Fruit fly (Drosophila melanogaster) whole organism, embryonic: ENCODE measurements around the gene CG13716.
A peak's percentile ranks its signal among the peaks of the same experiment; 100 is the strongest.

ENCODE experiments used
- Blimp-1 ChIP-seq: fragments of 200-800 bp; sonication (Bioruptor generic); optimal IDR thresholded peaks from 3 replicates; lab custom pipeline; 2018; ENCODE audit warnings: missing biosample characterization, missing genetic modification characterization, mild to moderate bottlenecking, moderate library complexity, missing genetic modification reagents
- CG12299 ChIP-seq: fragments of 200-800 bp; sonication (Bioruptor generic); optimal IDR thresholded peaks from 2 replicates; lab custom pipeline; 2018; ENCODE audit warnings: missing biosample characterization, mild to moderate bottlenecking, missing genetic modification characterization
- CG14441 ChIP-seq: fragments of 200-800 bp; sonication (Bioruptor generic); IDR thresholded peaks from 2 replicates; pipeline ENCODE4 v1.3.6; 2022; ENCODE audit warnings: missing biosample characterization, missing genetic modification characterization
- CG15601 ChIP-seq: fragments of 200-800 bp; sonication (Bioruptor generic); optimal IDR thresholded peaks from 3 replicates; lab custom pipeline; 2019; ENCODE audit warnings: missing biosample characterization, mild to moderate bottlenecking, missing genetic modification characterization, moderate library complexity
- CG15696 ChIP-seq: fragments of 200-800 bp; sonication (Bioruptor generic); optimal IDR thresholded peaks from 2 replicates; lab custom pipeline; 2019; ENCODE audit warnings: missing biosample characterization, mild to moderate bottlenecking, missing genetic modification characterization, moderate library complexity
- CG16813 ChIP-seq: fragments of 200-800 bp; sonication (Bioruptor generic); IDR thresholded peaks from 3 replicates; pipeline ENCODE4 v1.3.6; 2022; ENCODE audit warnings: missing biosample characterization, missing genetic modification characterization; ENCODE audit not compliant: partially characterized antibody
- CG17385 ChIP-seq: fragments of 200-800 bp; sonication (Bioruptor generic); optimal IDR thresholded peaks from 3 replicates; lab custom pipeline; 2018; ENCODE audit warnings: missing biosample characterization, mild to moderate bottlenecking, missing genetic modification characterization
- CG3838 ChIP-seq: fragments of 200-800 bp; sonication (Bioruptor generic); optimal IDR thresholded peaks from 3 replicates; lab custom pipeline; 2016; ENCODE audit warnings: missing biosample characterization, missing genetic modification characterization
- CG4360 ChIP-seq: fragments of 200-800 bp; sonication (Bioruptor generic); IDR thresholded peaks from 2 replicates; pipeline ENCODE4 v1.3.6; 2022; ENCODE audit warnings: missing biosample characterization, missing genetic modification characterization
- CG4404 ChIP-seq: fragments of 200-800 bp; sonication (Bioruptor generic); IDR thresholded peaks from 2 replicates; pipeline ENCODE4 v1.3.6; 2022; ENCODE audit warnings: missing biosample characterization, missing genetic modification characterization
- CG4424 ChIP-seq: fragments of 200-800 bp; sonication (Bioruptor generic); optimal IDR thresholded peaks from 3 replicates; lab custom pipeline; 2016; ENCODE audit warnings: missing biosample characterization, missing genetic modification characterization
- CG6175 ChIP-seq: fragments of 200-800 bp; sonication (Bioruptor generic); IDR thresholded peaks from 3 replicates; pipeline ENCODE4 v1.3.6; 2022; ENCODE audit warnings: missing biosample characterization, missing genetic modification characterization
- CG8359 ChIP-seq: fragments of 200-800 bp; sonication (Bioruptor generic); optimal IDR thresholded peaks from 2 replicates; lab custom pipeline; 2017; ENCODE audit warnings: missing biosample characterization, mild to moderate bottlenecking, missing genetic modification characterization, borderline replicate concordance
- CG8478 ChIP-seq: fragments of >200 bp; optimal IDR thresholded peaks from 2 replicates; lab custom pipeline; 2018
- CG9932 ChIP-seq: fragments of 200-800 bp; sonication (Bioruptor generic); IDR thresholded peaks from 2 replicates; pipeline ENCODE4 v1.3.6; 2022; ENCODE audit warnings: missing biosample characterization, missing genetic modification characterization
- D19A ChIP-seq: fragments of 200-800 bp; optimal IDR thresholded peaks from 3 replicates; lab custom pipeline; 2019; ENCODE audit warnings: missing biosample characterization, mild to moderate bottlenecking, missing genetic modification characterization, moderate library complexity
- Dref ChIP-seq: fragments of 200-800 bp; sonication (Bioruptor generic); IDR thresholded peaks from 2 replicates; pipeline ENCODE4 v1.3.6; 2022; ENCODE audit warnings: missing biosample characterization, missing genetic modification characterization
- HLH4C ChIP-seq: fragments of 200-800 bp; sonication (Bioruptor generic); IDR thresholded peaks from 3 replicates; pipeline ENCODE4 v1.3.6; 2022; ENCODE audit warnings: missing biosample characterization, missing genetic modification characterization; ENCODE audit not compliant: partially characterized antibody
- HLHmδ ChIP-seq: fragments of 200-800 bp; sonication (Bioruptor generic); optimal IDR thresholded peaks from 2 replicates; lab custom pipeline; 2018; ENCODE audit warnings: missing biosample characterization, mild to moderate bottlenecking, missing genetic modification characterization, moderate library complexity
- MTF-1 ChIP-seq: fragments of 200-800 bp; sonication (Bioruptor generic); optimal IDR thresholded peaks from 2 replicates; lab custom pipeline; 2018; ENCODE audit warnings: missing biosample characterization, mild to moderate bottlenecking, missing genetic modification characterization, borderline replicate concordance
- NfI ChIP-seq: fragments of 200-800 bp; sonication (Bioruptor generic); optimal IDR thresholded peaks from 3 replicates; lab custom pipeline; 2018; ENCODE audit warnings: missing biosample characterization, mild to moderate bottlenecking, missing genetic modification characterization, moderate library complexity
- Sry-δ ChIP-seq: fragments of 200-800 bp; sonication (Bioruptor generic); optimal IDR thresholded peaks from 2 replicates; lab custom pipeline; 2016; ENCODE audit warnings: missing biosample characterization, missing genetic modification characterization
- Tbp ChIP-seq: fragments of >200 bp; optimal IDR thresholded peaks from 2 replicates; lab custom pipeline; 2018; ENCODE audit warnings: missing biosample characterization, missing genetic modification characterization
- ab ChIP-seq: fragments of 200-800 bp; sonication (Bioruptor generic); optimal IDR thresholded peaks from 2 replicates; lab custom pipeline; 2016; ENCODE audit warnings: missing biosample characterization, missing genetic modification characterization
- ash1 ChIP-seq: fragments of 200-800 bp; sonication (Bioruptor generic); optimal IDR thresholded peaks from 2 replicates; lab custom pipeline; 2018; ENCODE audit warnings: missing biosample characterization, mild to moderate bottlenecking, missing genetic modification characterization
- chm ChIP-seq: fragments of 200-800 bp; sonication (Bioruptor generic); IDR thresholded peaks from 2 replicates; pipeline ENCODE4 v1.3.6; 2022; ENCODE audit warnings: missing biosample characterization, missing genetic modification characterization
- da ChIP-seq: fragments of 200-800 bp; sonication (Bioruptor generic); optimal IDR thresholded peaks from 2 replicates; lab custom pipeline; 2016; ENCODE audit warnings: missing biosample characterization, missing genetic modification characterization
- emc ChIP-seq: fragments of 200-800 bp; sonication (Bioruptor generic); optimal IDR thresholded peaks from 2 replicates; lab custom pipeline; 2016; ENCODE audit warnings: missing biosample characterization, missing genetic modification characterization
- ewg ChIP-seq: fragments of 200-800 bp; sonication (Bioruptor generic); optimal IDR thresholded peaks from 3 replicates; lab custom pipeline; 2017; ENCODE audit warnings: mild to moderate bottlenecking, missing biosample characterization, missing genetic modification reagents, missing genetic modification characterization
- her ChIP-seq: fragments of 200-800 bp; sonication (Bioruptor generic); optimal IDR thresholded peaks from 2 replicates; lab custom pipeline; 2016; ENCODE audit warnings: missing biosample characterization, missing genetic modification characterization
- kay ChIP-seq: fragments of 200-800 bp; sonication (Bioruptor generic); optimal IDR thresholded peaks from 2 replicates; lab custom pipeline; 2016; ENCODE audit warnings: missing biosample characterization, missing genetic modification characterization
- org-1 ChIP-seq: fragments of 200-800 bp; sonication (Bioruptor generic); optimal IDR thresholded peaks from 2 replicates; lab custom pipeline; 2017; ENCODE audit warnings: missing biosample characterization, missing genetic modification characterization
- otp ChIP-seq: fragments of 200-800 bp; sonication (Bioruptor generic); IDR thresholded peaks from 3 replicates; pipeline ENCODE4, ENCODE4 v1.3.6; 2022; ENCODE audit warnings: missing biosample characterization, missing genetic modification characterization
- pb ChIP-seq: fragments of 200-800 bp; sonication (Bioruptor generic); optimal IDR thresholded peaks from 3 replicates; lab custom pipeline; 2016; ENCODE audit warnings: missing biosample characterization, missing genetic modification characterization
- psq ChIP-seq: fragments of 200-800 bp; sonication (Bioruptor generic); optimal IDR thresholded peaks from 2 replicates; lab custom pipeline; 2017; ENCODE audit warnings: missing biosample characterization, missing genetic modification characterization
- row ChIP-seq: fragments of 200-800 bp; sonication (Bioruptor generic); IDR thresholded peaks from 3 replicates; pipeline ENCODE4 v1.3.6; 2022; ENCODE audit warnings: missing biosample characterization, missing genetic modification characterization
- sc ChIP-seq, 3 experiments: fragments of >200 bp in 2 of 3; fragments of 200-800 bp in 1 of 3; sonication (Bioruptor generic) in 1 of 3; optimal IDR thresholded peaks; 2 replicates in 2 of 3; 3 replicates in 1 of 3; lab custom pipeline; 2017; ENCODE audit warnings: mild to moderate bottlenecking in 1 of 3, missing biosample characterization in 1 of 3, missing genetic modification characterization in 1 of 3, missing genetic modification reagents in 1 of 3
- sim ChIP-seq: fragments of 200-800 bp; sonication (Bioruptor generic); IDR thresholded peaks from 2 replicates; pipeline ENCODE4 v1.3.6; 2022; ENCODE audit warnings: missing biosample characterization, missing genetic modification characterization
- slbo ChIP-seq: fragments of 200-800 bp; sonication (Bioruptor generic); IDR thresholded peaks from 2 replicates; pipeline ENCODE4 v1.3.6; 2022; ENCODE audit warnings: missing biosample characterization, missing genetic modification characterization
- slou ChIP-seq: fragments of 200-800 bp; sonication (Bioruptor generic); optimal IDR thresholded peaks from 3 replicates; lab custom pipeline; 2016; ENCODE audit warnings: missing biosample characterization, missing genetic modification characterization
- slp2 ChIP-seq: fragments of 200-800 bp; sonication (Bioruptor generic); optimal IDR thresholded peaks from 2 replicates; lab custom pipeline; 2016; ENCODE audit warnings: missing biosample characterization, missing genetic modification characterization
- sob ChIP-seq: fragments of 200-800 bp; sonication (Bioruptor generic); IDR thresholded peaks from 2 replicates; pipeline ENCODE4 v1.3.6; 2022; ENCODE audit warnings: missing biosample characterization, missing genetic modification characterization
- ssp ChIP-seq: fragments of 200-800 bp; sonication (Bioruptor generic); IDR thresholded peaks from 2 replicates; pipeline ENCODE4 v1.3.6; 2022; ENCODE audit warnings: missing biosample characterization, missing genetic modification characterization
- tap ChIP-seq: fragments of 200-800 bp; optimal IDR thresholded peaks from 3 replicates; lab custom pipeline; 2019; ENCODE audit warnings: missing biosample characterization, mild to moderate bottlenecking, missing genetic modification characterization, moderate library complexity
- tup ChIP-seq: fragments of 200-800 bp; sonication (Bioruptor generic); optimal IDR thresholded peaks from 2 replicates; lab custom pipeline; 2016; ENCODE audit warnings: missing biosample characterization, mild to moderate bottlenecking, missing genetic modification characterization, moderate library complexity
- tx ChIP-seq: fragments of 200-800 bp; sonication (Bioruptor generic); optimal IDR thresholded peaks from 2 replicates; lab custom pipeline; 2016; ENCODE audit warnings: missing biosample characterization, missing genetic modification characterization
- unpg ChIP-seq: fragments of 200-800 bp; sonication (Bioruptor generic); optimal IDR thresholded peaks from 3 replicates; lab custom pipeline; 2018; ENCODE audit warnings: missing biosample characterization, mild to moderate bottlenecking, missing genetic modification characterization, moderate library complexity
- z ChIP-seq: fragments of 200-800 bp; sonication (Bioruptor generic); IDR thresholded peaks from 3 replicates; pipeline ENCODE4 v1.3.6; 2022; ENCODE audit warnings: missing biosample characterization, missing genetic modification characterization

The CG13716 gene

DNA sequence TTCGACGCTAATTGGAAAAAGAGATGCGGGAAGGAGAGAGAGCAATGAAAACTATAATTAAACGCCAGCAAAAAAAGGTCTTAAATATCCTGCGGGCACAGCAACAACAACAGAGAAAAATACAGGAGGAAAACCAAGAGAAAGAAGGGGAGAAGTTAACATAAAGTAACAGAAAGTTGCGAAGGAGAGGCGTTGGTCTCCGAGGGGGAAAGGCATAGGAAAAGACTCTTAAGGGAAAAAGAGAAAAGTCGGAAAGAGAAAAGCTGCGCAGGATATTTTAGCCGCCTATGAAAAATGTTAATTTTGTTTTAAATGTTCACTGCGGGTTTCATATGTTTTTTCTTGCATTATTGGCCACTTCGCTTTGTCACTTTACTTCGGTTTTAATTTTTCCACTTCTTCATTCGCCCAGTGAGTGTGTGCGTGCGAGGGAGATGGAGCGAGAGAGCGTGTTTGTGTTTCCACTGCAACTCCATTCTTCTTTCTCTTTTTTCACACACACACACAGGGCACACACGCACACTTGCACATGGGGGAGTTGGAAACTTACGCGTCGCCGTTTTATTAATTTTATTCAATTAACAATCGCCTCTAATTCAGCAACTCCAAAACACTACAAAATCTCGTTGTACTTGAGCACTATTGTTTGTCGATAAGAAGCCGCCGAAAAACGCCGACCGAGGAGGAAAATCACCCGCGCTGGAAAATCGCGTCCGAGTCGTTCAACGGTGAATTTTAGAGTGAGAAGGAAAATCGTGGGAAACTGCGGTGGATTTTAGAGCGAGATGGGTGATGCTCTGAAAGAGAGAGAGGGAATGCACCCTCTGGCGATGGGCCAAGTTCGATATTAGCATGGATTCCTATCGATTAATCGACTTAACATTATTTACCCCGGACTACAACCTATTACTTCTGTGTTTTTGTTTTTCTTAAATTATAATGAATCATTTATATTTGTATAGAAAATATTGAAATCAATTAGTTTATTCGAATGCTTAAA lies 8.9 kb downstream of the CG13716 start, which contains the start of gene Src64B (continued):
- no peak for TF ChIP-seq ssp (GFP tag; lab: Robert Waterston, UW)
- TF ChIP-seq sob (GFP tag; lab: Robert Waterston, UW) = peak; percentile 45; the same call in 1 of the 2 replicates
- TF ChIP-seq ab (GFP tag; lab: Kevin White, UChicago) = no peak
- TF ChIP-seq CG14441 = peak; percentile 31; the same call in 1 of the 2 replicates
- TF ChIP-seq CG12299 (tag; lab: Kevin White, UChicago) = peak; percentile 56
- TF ChIP-seq CG4360 (GFP tag; lab: Robert Waterston, UW) = peak; percentile 78
- TF ChIP-seq tap (tag; lab: Kevin White, UChicago) = no peak
- no peak for TF ChIP-seq sc (optimal IDR thresholded peaks at IDR 0.05; lab: Kevin White, UChicago)
- TF ChIP-seq sc (GFP tag; optimal IDR thresholded peaks at IDR 0.05; lab: Kevin White, UChicago) = no peak
- no peak for TF ChIP-seq CG9932 (GFP tag; lab: Robert Waterston, UW)
- peak; percentile 65 for TF ChIP-seq chm
- peak; percentile 37 for TF ChIP-seq NfI (GFP tag; lab: Kevin White, UChicago)
- no peak for TF ChIP-seq tx (GFP tag; lab: Kevin White, UChicago)
- peak; percentile 92 for TF ChIP-seq psq (GFP tag; lab: Kevin White, UChicago)
- TF ChIP-seq slbo (GFP tag; lab: Robert Waterston, UW) = peak; percentile 42
- peak; percentile 52 for TF ChIP-seq ash1
- TF ChIP-seq slou (GFP tag; lab: Kevin White, UChicago) = no peak
- TF ChIP-seq unpg (GFP tag; lab: Kevin White, UChicago) = peak; percentile 28
- TF ChIP-seq kay (GFP tag; lab: Kevin White, UChicago) = no peak
- no peak for TF ChIP-seq da (GFP tag; lab: Kevin White, UChicago)
- no peak for TF ChIP-seq emc (GFP tag; lab: Kevin White, UChicago)
- TF ChIP-seq Tbp = no peak
- no peak for TF ChIP-seq D19A
- TF ChIP-seq sim (GFP tag; lab: Robert Waterston, UW) = no peak
- TF ChIP-seq CG17385 (GFP tag; lab: Kevin White, UChicago) = peak; percentile 73
- peak; percentile 95 for TF ChIP-seq Dref
- peak; percentile 67 for TF ChIP-seq ewg (GFP tag; lab: Kevin White, UChicago)
- TF ChIP-seq CG4404 (GFP tag; lab: Robert Waterston, UW) = no peak
- peak; percentile 45; the same call in 1 of the 3 replicates for TF ChIP-seq otp
- peak; percentile 61 for TF ChIP-seq HLHmδ (GFP tag; lab: Kevin White, UChicago)
- peak; percentile 61 for TF ChIP-seq HLH4C (GFP tag; lab: Robert Waterston, UW)
- no peak for TF ChIP-seq tup
- no peak for TF ChIP-seq CG6175 (GFP tag; lab: Robert Waterston, UW)
- TF ChIP-seq CG4424 (GFP tag; lab: Kevin White, UChicago) = no peak
- TF ChIP-seq Sry-δ = peak; percentile 88
- no peak for TF ChIP-seq CG15696 (tag; lab: Kevin White, UChicago)
- TF ChIP-seq CG15601 (tag; lab: Kevin White, UChicago) = peak; percentile 23
- no peak for TF ChIP-seq her (GFP tag; lab: Kevin White, UChicago)
- peak; percentile 85 for TF ChIP-seq CG8478
- TF ChIP-seq CG16813 = peak; percentile 74
- peak; percentile 63 for TF ChIP-seq row (GFP tag; lab: Robert Waterston, UW)
- peak; percentile 8 for TF ChIP-seq Blimp-1
- TF ChIP-seq CG8359 (GFP tag; lab: Kevin White, UChicago) = peak; percentile 88
- TF ChIP-seq slp2 (GFP tag; lab: Kevin White, UChicago) = no peak
- 0 out of 3 replicates have a peak, but pooled peaks have one; percentile 25 for TF ChIP-seq z (GFP tag; lab: Robert Waterston, UW)
- no peak for TF ChIP-seq CG3838 (GFP tag; lab: Kevin White, UChicago)
- TF ChIP-seq pb (GFP tag; lab: Kevin White, UChicago) = no peak
- TF ChIP-seq MTF-1 (GFP tag; lab: Kevin White, UChicago) = peak; percentile 19
- TF ChIP-seq org-1 = no peak
